Worm (Caenorhabditis elegans) whole organism, L2 larva: ENCODE measurements around the gene C27D6.12.

Experiments
- dmd-4 ChIP-seq: sonication (generic microtip); optimal IDR thresholded peaks from 2 replicates; lab custom pipeline; 2017; ENCODE audit warnings: missing biosample characterization, missing genetic modification characterization
- egl-27 ChIP-seq: sonication (generic microtip); optimal IDR thresholded peaks from 3 replicates; lab custom pipeline; 2017; ENCODE audit warnings: missing biosample characterization, missing genetic modification reagents, missing genetic modification characterization
- elt-3 ChIP-seq: sonication (generic microtip); optimal IDR thresholded peaks from 2 replicates; lab custom pipeline; 2017; ENCODE audit warnings: missing biosample characterization, missing genetic modification characterization
- lin-39 ChIP-seq: fragments of 150-350 bp; optimal IDR thresholded peaks from 2 replicates; lab custom pipeline; 2014; ENCODE audit warnings: missing biosample characterization, missing genetic modification reagents, missing genetic modification characterization
- nhr-10 ChIP-seq: sonication (generic microtip); optimal IDR thresholded peaks from 2 replicates; lab custom pipeline; 2017; ENCODE audit warnings: missing biosample characterization, missing genetic modification characterization
- nhr-21 ChIP-seq: fragments of 150-350 bp; optimal IDR thresholded peaks from 2 replicates; lab custom pipeline; 2014; ENCODE audit warnings: missing biosample characterization, missing genetic modification characterization
- nhr-25 ChIP-seq: fragments of 150-350 bp; sonication (generic microtip); optimal IDR thresholded peaks from 3 replicates; lab custom pipeline; 2014; ENCODE audit warnings: missing biosample characterization, missing genetic modification characterization
- unc-62 ChIP-seq: fragments of 150-350 bp; optimal IDR thresholded peaks from 2 replicates; lab custom pipeline; 2014; ENCODE audit warnings: missing biosample characterization, missing genetic modification reagents, missing genetic modification characterization
- ztf-11 ChIP-seq: sonication (generic microtip); optimal IDR thresholded peaks from 2 replicates; lab custom pipeline; 2017; ENCODE audit warnings: missing biosample characterization, missing genetic modification characterization
- ztf-4 ChIP-seq: fragments of 150-350 bp; optimal IDR thresholded peaks from 2 replicates; lab custom pipeline; 2014; ENCODE audit warnings: missing biosample characterization, missing genetic modification characterization

ce11 chrII:5205286-5205685 is 27.5 kb upstream of the C27D6.12 start:
- TF ChIP-seq lin-39: no peak
- TF ChIP-seq elt-3 (tag; lab: Kevin White, UChicago): no peak
- no peak for TF ChIP-seq ztf-11 (tag; lab: Kevin White, UChicago)
- TF ChIP-seq egl-27: no peak
- no peak for TF ChIP-seq dmd-4 (tag; lab: Kevin White, UChicago)
- no peak for TF ChIP-seq nhr-21 (tag; lab: Kevin White, UChicago)
- no peak for TF ChIP-seq ztf-4
- no peak for TF ChIP-seq nhr-25 (tag; lab: Kevin White, UChicago)
- TF ChIP-seq unc-62 (GFP tag; lab: Kevin White, UChicago): no peak
- no peak for TF ChIP-seq nhr-10 (tag; lab: Kevin White, UChicago)
